Worm (Caenorhabditis elegans) whole organism, L2 larva: ENCODE results near the gene ric-7.

ENCODE experiments used
- F13H6.1 ChIP-seq: sonication (generic microtip); optimal IDR thresholded peaks from 2 replicates; lab custom pipeline; 2016; ENCODE audit warnings: missing genetic modification characterization, missing compliant biosample characterization
- blmp-1 ChIP-seq: sonication (generic microtip); optimal IDR thresholded peaks from 2 replicates; lab custom pipeline; 2017; ENCODE audit warnings: missing genetic modification characterization, mild to moderate bottlenecking, missing compliant biosample characterization, antibody characterized with exemption, moderate library complexity; ENCODE audit not compliant: insufficient read depth
- ceh-16 ChIP-seq: fragments of 150-350 bp; optimal IDR thresholded peaks from 2 replicates; lab custom pipeline; 2014; ENCODE audit warnings: missing biosample characterization, missing genetic modification characterization
- crh-2 ChIP-seq: sonication (generic microtip); optimal IDR thresholded peaks from 2 replicates; lab custom pipeline; 2017; ENCODE audit warnings: missing biosample characterization, missing genetic modification characterization

ce11 chrV:13993478-13993877 lies 12.2 kb downstream of the ric-7 start:
- no peak for TF ChIP-seq blmp-1 (tag; lab: Kevin White, UChicago)
- TF ChIP-seq F13H6.1 (tag; lab: Kevin White, UChicago) = no peak
- TF ChIP-seq ceh-16 = no peak
- no peak for TF ChIP-seq crh-2
